Worm (Caenorhabditis elegans) whole organism, L2 larva: ENCODE measurements around the gene gpa-11.
A peak's percentile ranks its signal among the peaks of the same experiment; 100 is the strongest.

Experiments used
- R02D3.7 ChIP-seq: fragments of 150-350 bp; optimal IDR thresholded peaks from 2 replicates; lab custom pipeline; 2014; ENCODE audit warnings: missing biosample characterization, missing genetic modification characterization
- alr-1 ChIP-seq: fragments of 150-350 bp; optimal IDR thresholded peaks from 2 replicates; lab custom pipeline; 2014; ENCODE audit warnings: missing biosample characterization, missing genetic modification characterization
- ama-1 ChIP-seq: fragments of 150-350 bp; optimal IDR thresholded peaks from 2 replicates; lab custom pipeline; 2018; ENCODE audit warnings: inconsistent platforms
- blmp-1 ChIP-seq: sonication (generic microtip); optimal IDR thresholded peaks from 2 replicates; lab custom pipeline; 2017; ENCODE audit warnings: missing genetic modification characterization, mild to moderate bottlenecking, missing compliant biosample characterization, antibody characterized with exemption, moderate library complexity; ENCODE audit not compliant: insufficient read depth
- ceh-16 ChIP-seq: fragments of 150-350 bp; optimal IDR thresholded peaks from 2 replicates; lab custom pipeline; 2014; ENCODE audit warnings: missing biosample characterization, missing genetic modification characterization
- crh-2 ChIP-seq: sonication (generic microtip); optimal IDR thresholded peaks from 2 replicates; lab custom pipeline; 2017; ENCODE audit warnings: missing biosample characterization, missing genetic modification characterization
- fos-1 ChIP-seq: fragments of 150-350 bp; optimal IDR thresholded peaks from 2 replicates; lab custom pipeline; 2014; ENCODE audit warnings: missing biosample characterization, missing genetic modification characterization
- lin-11 ChIP-seq: fragments of 150-350 bp; sonication (generic microtip); optimal IDR thresholded peaks from 2 replicates; lab custom pipeline; 2014; ENCODE audit warnings: missing biosample characterization, missing genetic modification characterization, inconsistent platforms, mixed read lengths
- lin-39 ChIP-seq: fragments of 150-350 bp; optimal IDR thresholded peaks from 2 replicates; lab custom pipeline; 2014; ENCODE audit warnings: missing biosample characterization, missing genetic modification reagents, missing genetic modification characterization
- lsy-2 ChIP-seq, 2 experiments: fragments of 150-350 bp in 1 of 2; sonication (generic microtip) in 1 of 2; optimal IDR thresholded peaks; 2 replicates each; lab custom pipeline; 2014 to 2017; ENCODE audit warnings: missing biosample characterization in 2 of 2, missing genetic modification characterization in 2 of 2
- mab-5 ChIP-seq: fragments of 150-350 bp; optimal IDR thresholded peaks from 2 replicates; lab custom pipeline; 2014; ENCODE audit warnings: missing biosample characterization, missing genetic modification characterization
- nhr-11 ChIP-seq: fragments of 150-350 bp; optimal IDR thresholded peaks from 2 replicates; lab custom pipeline; 2014; ENCODE audit warnings: missing biosample characterization, missing genetic modification characterization
- nhr-129 ChIP-seq: fragments of 150-350 bp; optimal IDR thresholded peaks from 2 replicates; lab custom pipeline; 2014; ENCODE audit warnings: missing biosample characterization, missing genetic modification characterization
- nhr-23 ChIP-seq: fragments of 150-350 bp; optimal IDR thresholded peaks from 2 replicates; lab custom pipeline; 2014; ENCODE audit warnings: missing biosample characterization, missing genetic modification reagents, missing genetic modification characterization
- nhr-6 ChIP-seq: fragments of 150-350 bp; optimal IDR thresholded peaks from 2 replicates; lab custom pipeline; 2014; ENCODE audit warnings: missing biosample characterization, missing genetic modification characterization
- peb-1 ChIP-seq: fragments of 150-350 bp; optimal IDR thresholded peaks from 2 replicates; lab custom pipeline; 2014; ENCODE audit warnings: missing biosample characterization, missing genetic modification characterization
- skn-1 ChIP-seq: sonication (generic microtip); optimal IDR thresholded peaks from 2 replicates; lab custom pipeline; 2017; ENCODE audit warnings: missing biosample characterization, missing genetic modification characterization
- sma-3 ChIP-seq: sonication (generic microtip); optimal IDR thresholded peaks from 2 replicates; lab custom pipeline; 2016; ENCODE audit warnings: missing genetic modification reagents, missing genetic modification characterization, missing compliant biosample characterization
- sma-9 ChIP-seq, 2 experiments: fragments of 150-350 bp in 1 of 2; sonication (generic microtip) in 1 of 2; optimal IDR thresholded peaks; 2 replicates each; lab custom pipeline; 2014 to 2016; ENCODE audit warnings: missing genetic modification characterization in 2 of 2, mild to moderate bottlenecking in 1 of 2, missing biosample characterization in 1 of 2, missing compliant biosample characterization in 1 of 2, missing genetic modification reagents in 1 of 2, moderate library complexity in 1 of 2
- unc-39 ChIP-seq: fragments of 150-350 bp; optimal IDR thresholded peaks from 2 replicates; lab custom pipeline; 2014; ENCODE audit warnings: missing biosample characterization, missing genetic modification characterization
- unc-55 ChIP-seq: fragments of 150-350 bp; sonication (generic microtip); optimal IDR thresholded peaks from 3 replicates; lab custom pipeline; 2014; ENCODE audit warnings: missing biosample characterization, missing genetic modification reagents, missing genetic modification characterization
- unc-62 ChIP-seq: fragments of 150-350 bp; optimal IDR thresholded peaks from 2 replicates; lab custom pipeline; 2014; ENCODE audit warnings: missing biosample characterization, missing genetic modification reagents, missing genetic modification characterization
- zag-1 ChIP-seq: fragments of 150-350 bp; optimal IDR thresholded peaks from 2 replicates; lab custom pipeline; 2014; ENCODE audit warnings: missing biosample characterization, missing genetic modification characterization
- ztf-1 ChIP-seq: fragments of 200-800 bp; sonication (Bioruptor generic); conservative IDR thresholded peaks from 2 replicates; pipeline ENCODE4 v1.3.6; 2022; ENCODE audit warnings: missing genetic modification characterization, missing compliant biosample characterization
- ztf-11 ChIP-seq: sonication (generic microtip); optimal IDR thresholded peaks from 2 replicates; lab custom pipeline; 2017; ENCODE audit warnings: missing biosample characterization, missing genetic modification characterization
- ztf-4 ChIP-seq: fragments of 150-350 bp; optimal IDR thresholded peaks from 2 replicates; lab custom pipeline; 2014; ENCODE audit warnings: missing biosample characterization, missing genetic modification characterization

Gene gpa-11

ce11 chrII:4246897-4247296 is at the start of gene gpa-11:
Gene gpa-11 (plus strand): TSS chrII:4247197.
- TF ChIP-seq blmp-1 (tag; lab: Kevin White, UChicago) (no peak), unc-39 (no peak), unc-62 (GFP tag; lab: Kevin White, UChicago) (no peak), lsy-2 (tag; optimal IDR thresholded peaks at IDR 0.05; lab: Kevin White, UChicago) (no peak), ztf-1 (GFP tag; lab: Robert Waterston, UW) (no peak), lin-39 (tag; lab: Kevin White, UChicago) (no peak)

ce11 chrII:4202633-4203032 is 44.4 kb upstream of the gpa-11 start:
- TF ChIP-seq unc-55 (GFP tag; lab: Kevin White, UChicago) = peak; percentile 4

DNA sequence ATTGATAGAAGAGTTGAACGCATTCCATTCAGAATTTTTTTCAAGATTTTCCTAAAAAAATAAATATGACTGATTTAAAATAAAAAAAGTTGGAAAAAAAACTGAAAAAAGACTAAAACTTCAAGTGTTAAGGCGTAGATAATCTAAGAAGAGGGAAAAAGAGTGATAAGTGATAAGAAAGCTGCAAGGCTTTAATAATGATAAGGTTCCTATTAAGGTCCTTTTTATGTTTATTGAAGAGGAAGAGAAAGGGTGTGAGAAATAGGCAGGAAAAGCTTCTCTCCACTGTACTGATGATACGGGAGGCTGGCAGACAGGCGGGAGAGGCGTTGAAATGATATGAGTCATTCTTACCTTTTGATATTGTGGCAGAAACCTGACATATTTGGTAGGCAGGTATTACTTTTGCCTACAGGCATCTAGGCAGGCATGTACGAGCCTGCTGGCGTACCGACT is 43.2 kb upstream of the gpa-11 start, which contains the start of gene mth-1:
mth-1 (minus strand) TSS at position 51 of the 456 bp plus-strand sequence.
- TF ChIP-seq sma-9 (GFP tag; optimal IDR thresholded peaks at IDR 0.05; lab: Kevin White, UChicago) (no peak), sma-9 (tag; optimal IDR thresholded peaks at IDR 0.05; lab: Kevin White, UChicago) (no peak), fos-1 (tag; lab: Kevin White, UChicago) (peak; percentile 68)

- no peak for TF ChIP-seq mab-5 (tag; lab: Kevin White, UChicago)
- TF ChIP-seq unc-62 (GFP tag; lab: Kevin White, UChicago) = no peak
- no peak for TF ChIP-seq peb-1 (tag; lab: Kevin White, UChicago)
- no peak for TF ChIP-seq zag-1 (tag; lab: Kevin White, UChicago)
- TF ChIP-seq blmp-1 (tag; lab: Kevin White, UChicago) = no peak
- TF ChIP-seq skn-1 = no peak
- no peak for TF ChIP-seq sma-3 (GFP tag; lab: Kevin White, UChicago)
- TF ChIP-seq nhr-23 (tag; lab: Kevin White, UChicago) = no peak
- no peak for TF ChIP-seq R02D3.7
- TF ChIP-seq lsy-2 (tag; optimal IDR thresholded peaks at IDR 0.05; lab: Kevin White, UChicago) = no peak
- TF ChIP-seq lin-39 (tag; lab: Kevin White, UChicago) = no peak
- TF ChIP-seq nhr-11 = no peak
- TF ChIP-seq unc-39 = no peak
- no peak for TF ChIP-seq ztf-1 (GFP tag; lab: Robert Waterston, UW)
- no peak for TF ChIP-seq ztf-4 (tag; lab: Kevin White, UChicago)
Observed at ce11 chrII:4209071-4209747, 37.8 kb upstream of the gpa-11 start, which contains the start of gene F31D5.6. Gene F31D5.6 (plus strand): TSS chrII:4209697.

ce11 chrII:4211113-4211512 is 35.9 kb upstream of the gpa-11 start, which contains the start of gene F31D5.7:
Gene F31D5.7 (plus strand): TSS chrII:4211413.
- TF ChIP-seq nhr-129 (tag; lab: Kevin White, UChicago) = no peak
- TF ChIP-seq lin-11 (tag; lab: Kevin White, UChicago) = no peak
- TF ChIP-seq ama-1 = no peak
- no peak for TF ChIP-seq sma-9 (GFP tag; optimal IDR thresholded peaks at IDR 0.05; lab: Kevin White, UChicago)
- no peak for TF ChIP-seq sma-9 (tag; optimal IDR thresholded peaks at IDR 0.05; lab: Kevin White, UChicago)
- no peak for TF ChIP-seq crh-2 (tag; lab: Kevin White, UChicago)
- TF ChIP-seq, all 48 proteins: peak for 0

DNA sequence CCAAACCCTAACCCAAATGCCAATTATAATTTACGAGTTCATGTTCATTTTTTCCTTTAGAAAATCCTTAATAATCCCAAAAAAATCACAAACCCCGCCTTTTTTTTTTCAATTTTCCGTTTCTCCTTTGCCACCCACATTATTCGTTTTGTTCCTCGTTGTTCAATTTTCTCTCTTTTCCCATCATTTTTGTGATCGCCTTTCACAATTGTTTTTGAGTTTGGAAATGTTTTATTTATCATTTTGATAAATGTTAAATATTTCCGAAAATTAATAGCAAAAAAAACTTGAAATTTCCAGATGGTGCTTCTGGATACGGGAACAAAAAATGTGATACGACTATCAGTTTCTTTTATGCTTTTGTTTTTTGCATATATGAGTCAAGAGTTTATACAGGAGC is 31.7 kb upstream of the gpa-11 start, which contains the start of gene F31D5.2:
F31D5.2 (plus strand) TSS at position 301 of the 400 bp plus-strand sequence.
- TF ChIP-seq ceh-16 (tag; lab: Kevin White, UChicago) (no peak), sma-9 (GFP tag; optimal IDR thresholded peaks at IDR 0.05; lab: Kevin White, UChicago) (no peak), sma-9 (tag; optimal IDR thresholded peaks at IDR 0.05; lab: Kevin White, UChicago) (no peak), ztf-4 (tag; lab: Kevin White, UChicago) (no peak)

DNA sequence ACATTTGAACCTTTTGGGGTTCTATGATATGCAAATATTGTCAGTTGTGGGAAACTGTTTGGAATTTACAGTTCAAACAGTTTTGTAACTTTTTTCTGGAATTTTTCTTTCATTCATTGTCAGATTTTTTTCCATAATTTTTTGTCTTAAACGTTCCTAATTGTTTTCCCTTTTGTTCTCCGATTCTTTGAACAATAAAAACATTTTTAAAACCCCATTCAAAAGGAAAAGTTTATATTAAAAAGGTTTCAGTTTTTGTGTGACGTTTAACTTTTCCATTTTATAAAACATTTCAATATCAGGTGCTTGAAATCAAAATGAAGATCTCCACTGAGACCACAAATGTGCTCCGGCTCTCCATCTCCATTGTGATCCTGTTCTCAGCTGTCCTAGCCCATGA is 27.9 kb upstream of the gpa-11 start, which contains the start of gene F31D5.1:
F31D5.1 (plus strand) TSS at position 301 of the 400 bp plus-strand sequence.
- TF ChIP-seq nhr-6 (tag; lab: Kevin White, UChicago) (no peak), ztf-11 (tag; lab: Kevin White, UChicago) (no peak), lsy-2 (tag; optimal IDR thresholded peaks at IDR 0.05; lab: Kevin White, UChicago) (no peak), ztf-1 (GFP tag; lab: Robert Waterston, UW) (no peak), lin-39 (tag; lab: Kevin White, UChicago) (no peak), blmp-1 (tag; lab: Kevin White, UChicago) (no peak), alr-1 (tag; lab: Kevin White, UChicago) (no peak)
- TF ChIP-seq, all 48 proteins: peak for 0
